Fruit fly (Drosophila melanogaster) whole organism, embryonic: Measurements from ENCODE around the gene sky.

Experiments used
- ATbp ChIP-seq: fragments of 200-800 bp; sonication (Bioruptor generic); optimal IDR thresholded peaks from 2 replicates; lab custom pipeline; 2017; ENCODE audit warnings: missing biosample characterization, mild to moderate bottlenecking, missing genetic modification characterization, missing genetic modification reagents
- Awh ChIP-seq: fragments of 200-800 bp; sonication (Bioruptor generic); IDR thresholded peaks from 2 replicates; pipeline ENCODE4, ENCODE4 v1.3.6; 2022; ENCODE audit warnings: missing biosample characterization, missing genetic modification characterization
- BtbVII ChIP-seq: fragments of 200-800 bp; sonication (Bioruptor generic); optimal IDR thresholded peaks from 3 replicates; lab custom pipeline; 2017; ENCODE audit warnings: missing biosample characterization, mild to moderate bottlenecking, missing genetic modification characterization
- Bteb2 ChIP-seq: fragments of 200-800 bp; sonication (Bioruptor generic); optimal IDR thresholded peaks from 2 replicates; lab custom pipeline; 2016; ENCODE audit warnings: missing biosample characterization, missing genetic modification characterization
- CG10209 ChIP-seq: fragments of 200-800 bp; sonication (Bioruptor generic); optimal IDR thresholded peaks from 3 replicates; lab custom pipeline; 2017; ENCODE audit warnings: missing biosample characterization, mild to moderate bottlenecking, missing genetic modification characterization, missing genetic modification reagents
- CG10462 ChIP-seq: fragments of 200-800 bp; sonication (Bioruptor generic); optimal IDR thresholded peaks from 2 replicates; lab custom pipeline; 2016; ENCODE audit warnings: missing biosample characterization, missing genetic modification characterization
- CG10543 ChIP-seq: fragments of 200-800 bp; sonication (Bioruptor generic); optimal IDR thresholded peaks from 3 replicates; lab custom pipeline; 2017; ENCODE audit warnings: missing biosample characterization, mild to moderate bottlenecking, missing genetic modification characterization, moderate library complexity
- CG11398 ChIP-seq: fragments of 200-800 bp; sonication (Bioruptor generic); optimal IDR thresholded peaks from 2 replicates; lab custom pipeline; 2016; ENCODE audit warnings: missing biosample characterization, missing genetic modification characterization
- CG11695 ChIP-seq: fragments of 200-800 bp; sonication (Bioruptor generic); IDR thresholded peaks from 3 replicates; pipeline ENCODE4 v1.3.6; 2022; ENCODE audit warnings: missing biosample characterization, missing genetic modification characterization
- CG11723 ChIP-seq: fragments of 200-800 bp; sonication (Bioruptor generic); optimal IDR thresholded peaks from 2 replicates; lab custom pipeline; 2017; ENCODE audit warnings: missing biosample characterization, mild to moderate bottlenecking, missing genetic modification characterization
- CG12659 ChIP-seq: fragments of 200-800 bp; sonication (Bioruptor generic); optimal IDR thresholded peaks from 3 replicates; lab custom pipeline; 2017; ENCODE audit warnings: mild to moderate bottlenecking, missing biosample characterization, missing genetic modification reagents, missing genetic modification characterization
- CG14014 ChIP-seq: fragments of 200-800 bp; sonication (Bioruptor generic); IDR thresholded peaks from 2 replicates; pipeline ENCODE4 v1.3.6; 2022; ENCODE audit warnings: missing biosample characterization, missing genetic modification characterization
- CG15011 ChIP-seq: fragments of 200-800 bp; sonication (Bioruptor generic); optimal IDR thresholded peaks from 3 replicates; lab custom pipeline; 2018; ENCODE audit warnings: missing biosample characterization, mild to moderate bottlenecking, missing genetic modification characterization
- CG15073 ChIP-seq: fragments of 200-800 bp; sonication (Bioruptor generic); optimal IDR thresholded peaks from 2 replicates; lab custom pipeline; 2016; ENCODE audit warnings: missing biosample characterization, missing genetic modification characterization
- CG16863 ChIP-seq: fragments of 200-800 bp; sonication (Bioruptor generic); optimal IDR thresholded peaks from 3 replicates; lab custom pipeline; 2016; ENCODE audit warnings: missing biosample characterization, missing genetic modification characterization
- CG3407 ChIP-seq: fragments of 200-800 bp; sonication (Bioruptor generic); optimal IDR thresholded peaks from 2 replicates; lab custom pipeline; 2018; ENCODE audit warnings: missing biosample characterization, mild to moderate bottlenecking, missing genetic modification characterization
- CG42726 ChIP-seq: fragments of 200-800 bp; sonication (Bioruptor generic); IDR thresholded peaks from 2 replicates; pipeline ENCODE4 v1.3.6; 2022; ENCODE audit warnings: missing biosample characterization, missing genetic modification characterization; ENCODE audit not compliant: partially characterized antibody
- CG4404 ChIP-seq: fragments of 200-800 bp; sonication (Bioruptor generic); IDR thresholded peaks from 2 replicates; pipeline ENCODE4 v1.3.6; 2022; ENCODE audit warnings: missing biosample characterization, missing genetic modification characterization
- CG6689 ChIP-seq: fragments of 200-800 bp; sonication (Bioruptor generic); IDR thresholded peaks from 2 replicates; pipeline ENCODE4 v1.3.6; 2022; ENCODE audit warnings: missing biosample characterization, missing genetic modification characterization
- CG9876 ChIP-seq: fragments of 200-800 bp; sonication (Bioruptor generic); optimal IDR thresholded peaks from 2 replicates; lab custom pipeline; 2016; ENCODE audit warnings: missing biosample characterization, missing genetic modification characterization
- CHES-1-like ChIP-seq: fragments of 200-800 bp; sonication (Bioruptor generic); optimal IDR thresholded peaks from 2 replicates; lab custom pipeline; 2016; ENCODE audit warnings: missing biosample characterization, missing genetic modification characterization
- CoRest ChIP-seq: fragments of 200-800 bp; sonication (Bioruptor generic); optimal IDR thresholded peaks from 3 replicates; lab custom pipeline; 2018; ENCODE audit warnings: missing biosample characterization, mild to moderate bottlenecking, missing genetic modification characterization, moderate library complexity
- Dad ChIP-seq: fragments of 200-800 bp; sonication (Bioruptor generic); optimal IDR thresholded peaks from 3 replicates; lab custom pipeline; 2016; ENCODE audit warnings: missing biosample characterization, missing genetic modification characterization
- Deaf1 ChIP-seq: fragments of 200-800 bp; optimal IDR thresholded peaks from 3 replicates; lab custom pipeline; 2019; ENCODE audit warnings: missing biosample characterization, mild to moderate bottlenecking, missing genetic modification characterization, moderate library complexity
- Dref ChIP-seq: fragments of 200-800 bp; sonication (Bioruptor generic); IDR thresholded peaks from 2 replicates; pipeline ENCODE4 v1.3.6; 2022; ENCODE audit warnings: missing biosample characterization, missing genetic modification characterization
- GATAe ChIP-seq: fragments of 200-800 bp; sonication (Bioruptor generic); conservative IDR thresholded peaks from 2 replicates; pipeline ENCODE4 v1.3.6; 2022; ENCODE audit warnings: missing biosample characterization, missing genetic modification characterization
- NK7.1 ChIP-seq: fragments of 200-800 bp; sonication (Bioruptor generic); optimal IDR thresholded peaks from 3 replicates; lab custom pipeline; 2016; ENCODE audit warnings: missing biosample characterization, missing genetic modification characterization
- Nf-YB ChIP-seq: fragments of 200-800 bp; sonication (Bioruptor generic); optimal IDR thresholded peaks from 3 replicates; lab custom pipeline; 2019; ENCODE audit warnings: missing biosample characterization, mild to moderate bottlenecking, missing genetic modification characterization, moderate library complexity
- Sin3A ChIP-seq: fragments of >200 bp; optimal IDR thresholded peaks from 2 replicates; lab custom pipeline; 2018
- az2 ChIP-seq: fragments of 200-800 bp; sonication (Bioruptor generic); optimal IDR thresholded peaks from 3 replicates; lab custom pipeline; 2016; ENCODE audit warnings: missing biosample characterization, missing genetic modification characterization
- btn ChIP-seq: fragments of 200-800 bp; sonication (Bioruptor generic); optimal IDR thresholded peaks from 2 replicates; lab custom pipeline; 2016; ENCODE audit warnings: missing biosample characterization, missing genetic modification characterization
- cad ChIP-seq: fragments of >200 bp; optimal IDR thresholded peaks from 2 replicates; lab custom pipeline; 2017; ENCODE audit warnings: missing biosample characterization, missing genetic modification characterization
- ci ChIP-seq: fragments of 200-800 bp; sonication (Bioruptor generic); IDR thresholded peaks from 3 replicates; pipeline ENCODE4 v1.3.6; 2022; ENCODE audit warnings: missing biosample characterization, missing genetic modification characterization
- corto ChIP-seq: fragments of 200-800 bp; sonication (Bioruptor generic); optimal IDR thresholded peaks from 2 replicates; lab custom pipeline; 2016; ENCODE audit warnings: missing biosample characterization, mild to moderate bottlenecking, missing genetic modification characterization, moderate library complexity
- croc ChIP-seq: fragments of 200-800 bp; sonication (Bioruptor generic); conservative IDR thresholded peaks from 3 replicates; pipeline ENCODE4 v1.3.6; 2022; ENCODE audit warnings: missing biosample characterization, missing genetic modification characterization
- cwo ChIP-seq: fragments of 200-800 bp; sonication (Bioruptor generic); optimal IDR thresholded peaks from 3 replicates; lab custom pipeline; 2017; ENCODE audit warnings: missing biosample characterization, missing genetic modification characterization, mild to moderate bottlenecking, moderate library complexity, missing genetic modification reagents
- exex ChIP-seq: fragments of 200-800 bp; sonication (Bioruptor generic); optimal IDR thresholded peaks from 4 replicates; lab custom pipeline; 2018; ENCODE audit warnings: missing biosample characterization, mild to moderate bottlenecking, missing genetic modification characterization, moderate library complexity
- fd3F ChIP-seq: fragments of 200-800 bp; sonication (Bioruptor generic); optimal IDR thresholded peaks from 2 replicates; lab custom pipeline; 2018; ENCODE audit warnings: missing biosample characterization, mild to moderate bottlenecking, missing genetic modification characterization, moderate library complexity
- gfzf ChIP-seq: fragments of 200-800 bp; sonication (Bioruptor generic); optimal IDR thresholded peaks from 2 replicates; lab custom pipeline; 2016; ENCODE audit warnings: missing biosample characterization, mild to moderate bottlenecking, missing genetic modification characterization, moderate library complexity
- grn ChIP-seq: fragments of 200-800 bp; sonication (Bioruptor generic); optimal IDR thresholded peaks from 3 replicates; lab custom pipeline; 2017; ENCODE audit warnings: missing biosample characterization, missing genetic modification characterization
- lola ChIP-seq, 3 experiments: fragments of >200 bp in 2 of 3; fragments of 200-800 bp in 1 of 3; sonication (Bioruptor generic) in 1 of 3; optimal IDR thresholded peaks; 2 replicates each; lab custom pipeline; 2017 to 2019; ENCODE audit warnings: missing biosample characterization in 3 of 3, missing genetic modification characterization in 3 of 3, mild to moderate bottlenecking in 1 of 3, moderate library complexity in 1 of 3
- lov ChIP-seq, 2 experiments: fragments of 200-800 bp in 1 of 2; fragments of >200 bp in 1 of 2; sonication (Bioruptor generic) in 1 of 2; IDR thresholded peaks in 1 of 2; optimal IDR thresholded peaks in 1 of 2; 2 replicates in 1 of 2; 3 replicates in 1 of 2; pipeline versions ENCODE4 v1.3.6 to Lab custom; 2017 to 2022; ENCODE audit warnings: missing biosample characterization in 1 of 2, missing genetic modification characterization in 1 of 2
- nerfin-2 ChIP-seq: fragments of 200-800 bp; sonication (Bioruptor generic); IDR thresholded peaks from 2 replicates; pipeline ENCODE4 v1.3.6; 2022; ENCODE audit warnings: missing biosample characterization, missing genetic modification characterization; ENCODE audit not compliant: partially characterized antibody
- org-1 ChIP-seq: fragments of 200-800 bp; sonication (Bioruptor generic); optimal IDR thresholded peaks from 2 replicates; lab custom pipeline; 2017; ENCODE audit warnings: missing biosample characterization, missing genetic modification characterization
- pfk ChIP-seq: fragments of 200-800 bp; sonication (Bioruptor generic); optimal IDR thresholded peaks from 2 replicates; lab custom pipeline; 2018; ENCODE audit warnings: missing biosample characterization, mild to moderate bottlenecking, missing genetic modification characterization, moderate library complexity
- pnt ChIP-seq: fragments of 200-800 bp; sonication (Bioruptor generic); optimal IDR thresholded peaks from 3 replicates; lab custom pipeline; 2016; ENCODE audit warnings: missing biosample characterization, missing genetic modification characterization
- sisA ChIP-seq: fragments of 200-800 bp; sonication (Bioruptor generic); IDR thresholded peaks from 2 replicates; pipeline ENCODE4 v1.3.6; 2022; ENCODE audit warnings: missing biosample characterization, missing genetic modification characterization
- wor ChIP-seq: fragments of 200-800 bp; sonication (Bioruptor generic); IDR thresholded peaks from 2 replicates; pipeline ENCODE4 v1.3.6; 2022; ENCODE audit warnings: missing biosample characterization, missing genetic modification characterization
- zen ChIP-seq: fragments of 200-800 bp; sonication (Bioruptor generic); optimal IDR thresholded peaks from 3 replicates; lab custom pipeline; 2018; ENCODE audit warnings: missing biosample characterization, mild to moderate bottlenecking, missing genetic modification characterization, moderate library complexity

Gene sky

DNA sequence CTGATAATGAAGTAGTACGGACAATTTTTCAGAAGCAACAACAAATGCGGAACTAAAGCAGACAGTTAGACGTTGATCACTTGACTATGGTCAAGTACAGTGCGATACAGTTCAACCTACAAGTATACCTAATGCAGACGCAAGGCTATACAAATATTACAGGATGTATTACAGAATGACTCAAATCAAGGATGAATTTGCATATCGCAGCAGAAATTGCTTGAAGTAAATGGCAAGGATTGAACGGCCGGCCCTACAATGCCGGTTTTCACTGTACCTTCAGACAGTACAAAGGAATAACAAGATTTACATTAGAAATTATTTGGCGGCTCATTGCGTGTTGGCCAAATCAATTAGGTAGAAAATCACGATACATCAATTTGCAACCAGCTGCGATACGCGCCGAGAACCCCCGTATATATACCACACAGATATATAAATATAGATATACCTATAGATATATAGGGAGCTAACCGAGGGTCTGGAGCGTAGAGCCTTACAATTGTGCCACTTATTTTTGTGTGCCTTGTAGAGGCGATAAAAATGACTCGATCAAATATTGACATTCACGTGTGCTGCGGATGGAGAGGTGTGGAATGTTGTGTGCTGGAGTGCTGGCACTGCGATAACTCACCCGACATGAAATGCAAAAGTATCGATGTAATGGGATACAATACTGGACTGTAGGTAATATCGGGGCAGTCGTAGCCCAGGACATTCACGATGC, 37.2 kb downstream of the sky start (continued):
- peak; percentile 41 for TF ChIP-seq CG12659 (GFP tag; lab: Kevin White, UChicago)
- TF ChIP-seq corto: no peak
- no peak for TF ChIP-seq BtbVII
- TF ChIP-seq CG11723 (GFP tag; lab: Kevin White, UChicago): no peak
- no peak for TF ChIP-seq Sin3A (lab: Kevin White, UChicago)
- TF ChIP-seq CHES-1-like: peak; percentile 9
- peak; percentile 55 for TF ChIP-seq sisA (GFP tag; lab: Robert Waterston, UW)
- no peak for TF ChIP-seq gfzf (GFP tag; lab: Kevin White, UChicago)
- TF ChIP-seq az2: peak; percentile 35
- peak; percentile 26 for TF ChIP-seq exex (tag; lab: Kevin White, UChicago)
- no peak for TF ChIP-seq CG9876 (GFP tag; lab: Kevin White, UChicago)
- TF ChIP-seq NK7.1 (GFP tag; lab: Kevin White, UChicago): no peak
- peak; percentile 31 for TF ChIP-seq Bteb2
- TF ChIP-seq grn (GFP tag; lab: Kevin White, UChicago): no peak
- no peak for TF ChIP-seq CG10462 (GFP tag; lab: Kevin White, UChicago)
- TF ChIP-seq CG4404 (GFP tag; lab: Robert Waterston, UW): 0 out of 2 replicates have a peak, but pooled peaks have one; percentile 21
- no peak for TF ChIP-seq Deaf1 (tag; lab: Kevin White, UChicago)
- TF ChIP-seq CG15011 (GFP tag; lab: Kevin White, UChicago): peak; percentile 55
- no peak for TF ChIP-seq croc (GFP tag; lab: Robert Waterston, UW)
- TF ChIP-seq CG42726 (GFP tag; lab: Robert Waterston, UW): no peak
- peak; percentile 32; the same call in 1 of the 2 replicates for TF ChIP-seq Awh (GFP tag; lab: Robert Waterston, UW)
- TF ChIP-seq CG10209 (GFP tag; lab: Kevin White, UChicago): peak; percentile 44
- peak; percentile 27 for TF ChIP-seq CG3407 (GFP tag; lab: Kevin White, UChicago)
- peak; percentile 17 for TF ChIP-seq CG16863
- TF ChIP-seq fd3F (GFP tag; lab: Kevin White, UChicago): peak; percentile 26
- peak; percentile 64 for TF ChIP-seq org-1
- no peak for TF ChIP-seq lola (GFP tag; optimal IDR thresholded peaks at IDR 0.05; lab: Kevin White, UChicago)
- TF ChIP-seq cad: no peak
- TF ChIP-seq CG11695 (GFP tag; lab: Robert Waterston, UW): peak; percentile 44; the same call in 1 of the 3 replicates
- peak; percentile 45 for TF ChIP-seq ATbp (GFP tag; lab: Kevin White, UChicago)
- no peak for TF ChIP-seq nerfin-2 (GFP tag; lab: Robert Waterston, UW)
- TF ChIP-seq lov (optimal IDR thresholded peaks at IDR 0.05; lab: Kevin White, UChicago): no peak
- TF ChIP-seq lov (GFP tag; IDR thresholded peaks at IDR 0.05; lab: Robert Waterston, UW): no peak
- no peak for TF ChIP-seq Dref
- no peak for TF ChIP-seq CG15073
- peak; percentile 76 for TF ChIP-seq cwo (GFP tag; lab: Kevin White, UChicago)
- TF ChIP-seq CG10543 (GFP tag; lab: Kevin White, UChicago): peak; percentile 4
- TF ChIP-seq CG6689 (GFP tag; lab: Robert Waterston, UW): no peak; the same call in 1 of the 2 replicates
- peak; percentile 60; the same call in 1 of the 3 replicates for TF ChIP-seq ci
- TF ChIP-seq Nf-YB (GFP tag; lab: Kevin White, UChicago): no peak
- no peak; the same call in 1 of the 2 replicates for TF ChIP-seq wor
- TF ChIP-seq CG11398 (GFP tag; lab: Kevin White, UChicago): no peak
- no peak for TF ChIP-seq pfk (GFP tag; lab: Kevin White, UChicago)
- no peak for TF ChIP-seq zen (tag; lab: Kevin White, UChicago)
- peak; percentile 17 for TF ChIP-seq Dad (GFP tag; lab: Kevin White, UChicago)
- no peak for TF ChIP-seq GATAe (GFP tag; lab: Robert Waterston, UW)
- TF ChIP-seq btn: no peak
- peak; percentile 15 for TF ChIP-seq pnt (GFP tag; lab: Kevin White, UChicago)
- TF ChIP-seq CG14014: peak; percentile 70; the same call in 1 of the 2 replicates
- peak; percentile 30 for TF ChIP-seq CoRest (tag; lab: Kevin White, UChicago)
